Fruit fly (Drosophila melanogaster) whole organism, embryonic: ENCODE data around the gene Irk1.

Experiments used
- Aef1 ChIP-seq: fragments of 200-800 bp; sonication (Bioruptor generic); IDR thresholded peaks from 3 replicates; pipeline ENCODE4 v1.3.6; 2022; ENCODE audit warnings: missing biosample characterization, missing genetic modification characterization
- B-H2 ChIP-seq: fragments of 200-800 bp; sonication (Bioruptor generic); optimal IDR thresholded peaks from 2 replicates; lab custom pipeline; 2018; ENCODE audit warnings: missing biosample characterization, mild to moderate bottlenecking, missing genetic modification characterization
- CG12299 ChIP-seq: fragments of 200-800 bp; sonication (Bioruptor generic); optimal IDR thresholded peaks from 2 replicates; lab custom pipeline; 2018; ENCODE audit warnings: missing biosample characterization, mild to moderate bottlenecking, missing genetic modification characterization
- CG13894 ChIP-seq: fragments of 200-800 bp; sonication (Bioruptor generic); optimal IDR thresholded peaks from 3 replicates; lab custom pipeline; 2018; ENCODE audit warnings: missing biosample characterization, mild to moderate bottlenecking, missing genetic modification characterization, moderate library complexity
- CG15514 ChIP-seq: fragments of 200-800 bp; sonication (Bioruptor generic); optimal IDR thresholded peaks from 3 replicates; lab custom pipeline; 2017; ENCODE audit warnings: missing biosample characterization, missing genetic modification characterization, mild to moderate bottlenecking, moderate library complexity, missing genetic modification reagents
- CG17361 ChIP-seq: fragments of 200-800 bp; sonication (Bioruptor generic); IDR thresholded peaks from 3 replicates; pipeline ENCODE4 v1.3.6; 2022; ENCODE audit warnings: missing biosample characterization, missing genetic modification characterization
- CG17829 ChIP-seq: fragments of 200-800 bp; optimal IDR thresholded peaks from 2 replicates; lab custom pipeline; 2019; ENCODE audit warnings: missing biosample characterization, mild to moderate bottlenecking, missing genetic modification characterization, moderate library complexity
- CG2116 ChIP-seq: fragments of 200-800 bp; sonication (Bioruptor generic); optimal IDR thresholded peaks from 3 replicates; lab custom pipeline; 2018; ENCODE audit warnings: missing biosample characterization, mild to moderate bottlenecking, missing genetic modification characterization
- CG2712 ChIP-seq: fragments of 200-800 bp; optimal IDR thresholded peaks from 3 replicates; lab custom pipeline; 2019; ENCODE audit warnings: missing biosample characterization, mild to moderate bottlenecking, missing genetic modification characterization, moderate library complexity
- CG31365 ChIP-seq: fragments of 200-800 bp; sonication (Bioruptor generic); optimal IDR thresholded peaks from 2 replicates; lab custom pipeline; 2018; ENCODE audit warnings: missing biosample characterization, mild to moderate bottlenecking, missing genetic modification characterization
- CG4707 ChIP-seq: fragments of 200-800 bp; sonication (Bioruptor generic); optimal IDR thresholded peaks from 2 replicates; lab custom pipeline; 2018; ENCODE audit warnings: missing biosample characterization, mild to moderate bottlenecking, missing genetic modification characterization, moderate library complexity
- CG6254 ChIP-seq: fragments of 200-800 bp; sonication (Bioruptor generic); optimal IDR thresholded peaks from 3 replicates; lab custom pipeline; 2017; ENCODE audit warnings: mild to moderate bottlenecking, missing biosample characterization, missing genetic modification reagents, missing genetic modification characterization
- CG7372 ChIP-seq: fragments of 200-800 bp; sonication (Bioruptor generic); IDR thresholded peaks from 2 replicates; pipeline ENCODE4 v1.3.6; 2022; ENCODE audit warnings: missing biosample characterization, missing genetic modification characterization
- CG8478 ChIP-seq: fragments of >200 bp; optimal IDR thresholded peaks from 2 replicates; lab custom pipeline; 2018
- CG9797 ChIP-seq: fragments of 200-800 bp; sonication (Bioruptor generic); optimal IDR thresholded peaks from 3 replicates; lab custom pipeline; 2018; ENCODE audit warnings: missing biosample characterization, mild to moderate bottlenecking, missing genetic modification characterization
- CrebB ChIP-seq: fragments of 200-800 bp; sonication (Bioruptor generic); optimal IDR thresholded peaks from 3 replicates; lab custom pipeline; 2018; ENCODE audit warnings: missing biosample characterization, mild to moderate bottlenecking, missing genetic modification characterization
- Dp ChIP-seq: fragments of 200-800 bp; sonication (Bioruptor generic); optimal IDR thresholded peaks from 2 replicates; lab custom pipeline; 2018; ENCODE audit warnings: missing biosample characterization, mild to moderate bottlenecking, missing genetic modification characterization, moderate library complexity
- NK7.1 ChIP-seq: fragments of 200-800 bp; sonication (Bioruptor generic); optimal IDR thresholded peaks from 3 replicates; lab custom pipeline; 2016; ENCODE audit warnings: missing biosample characterization, missing genetic modification characterization
- Nf-YB ChIP-seq: fragments of 200-800 bp; sonication (Bioruptor generic); optimal IDR thresholded peaks from 3 replicates; lab custom pipeline; 2019; ENCODE audit warnings: missing biosample characterization, mild to moderate bottlenecking, missing genetic modification characterization, moderate library complexity
- Nf-YC ChIP-seq: fragments of 200-800 bp; optimal IDR thresholded peaks from 3 replicates; lab custom pipeline; 2019; ENCODE audit warnings: missing biosample characterization, mild to moderate bottlenecking, missing genetic modification characterization, moderate library complexity
- Opbp ChIP-seq: fragments of 200-800 bp; sonication (Bioruptor generic); IDR thresholded peaks from 3 replicates; pipeline ENCODE4 v1.3.6; 2022; ENCODE audit warnings: missing biosample characterization, missing genetic modification characterization; ENCODE audit not compliant: partially characterized antibody
- Sox100B ChIP-seq: fragments of 200-800 bp; sonication (Bioruptor generic); optimal IDR thresholded peaks from 3 replicates; lab custom pipeline; 2018; ENCODE audit warnings: missing biosample characterization, mild to moderate bottlenecking, missing genetic modification characterization
- Xbp1 ChIP-seq: fragments of 200-800 bp; sonication (Bioruptor generic); optimal IDR thresholded peaks from 3 replicates; lab custom pipeline; 2016; ENCODE audit warnings: missing biosample characterization, mild to moderate bottlenecking, missing genetic modification characterization
- ab ChIP-seq: fragments of 200-800 bp; sonication (Bioruptor generic); optimal IDR thresholded peaks from 2 replicates; lab custom pipeline; 2016; ENCODE audit warnings: missing biosample characterization, missing genetic modification characterization
- abd-A ChIP-seq: fragments of 200-800 bp; sonication (Bioruptor generic); optimal IDR thresholded peaks from 3 replicates; lab custom pipeline; 2019; ENCODE audit warnings: missing biosample characterization, mild to moderate bottlenecking, missing genetic modification characterization, moderate library complexity
- bigmax ChIP-seq: fragments of 200-800 bp; sonication (Bioruptor generic); optimal IDR thresholded peaks from 2 replicates; lab custom pipeline; 2018; ENCODE audit warnings: missing biosample characterization, mild to moderate bottlenecking, missing genetic modification characterization
- bsh ChIP-seq, 2 experiments: fragments of 200-800 bp; sonication (Bioruptor generic); optimal IDR thresholded peaks; 2 replicates each; lab custom pipeline; 2017 to 2018; ENCODE audit warnings: mild to moderate bottlenecking in 2 of 2, missing biosample characterization in 2 of 2, missing genetic modification characterization in 2 of 2, moderate library complexity in 1 of 2
- cas ChIP-seq: fragments of 200-800 bp; sonication (Bioruptor generic); IDR thresholded peaks from 2 replicates; pipeline ENCODE4 v1.3.6; 2022; ENCODE audit warnings: missing biosample characterization, missing genetic modification characterization
- caup ChIP-seq: fragments of 200-800 bp; sonication (Bioruptor generic); optimal IDR thresholded peaks from 3 replicates; lab custom pipeline; 2017; ENCODE audit warnings: missing biosample characterization, mild to moderate bottlenecking, missing genetic modification characterization, moderate library complexity; ENCODE audit not compliant: severe bottlenecking
- chinmo ChIP-seq: fragments of 200-800 bp; sonication (Bioruptor generic); IDR thresholded peaks from 4 replicates; pipeline ENCODE4 v1.3.6; 2022; ENCODE audit warnings: missing biosample characterization, missing genetic modification characterization; ENCODE audit not compliant: partially characterized antibody
- ftz-f1 ChIP-seq: fragments of 200-800 bp; sonication (Bioruptor generic); optimal IDR thresholded peaks from 2 replicates; lab custom pipeline; 2016; ENCODE audit warnings: missing biosample characterization, missing genetic modification characterization
- gro ChIP-seq: fragments of 200-800 bp; sonication (Bioruptor generic); optimal IDR thresholded peaks from 2 replicates; lab custom pipeline; 2016; ENCODE audit warnings: missing biosample characterization, missing genetic modification characterization
- gsb ChIP-seq: fragments of 200-800 bp; sonication (Bioruptor generic); IDR thresholded peaks from 2 replicates; pipeline ENCODE4 v1.3.6; 2022; ENCODE audit warnings: missing biosample characterization, missing genetic modification characterization
- hth ChIP-seq: fragments of >200 bp; optimal IDR thresholded peaks from 2 replicates; lab custom pipeline; 2017; ENCODE audit warnings: inconsistent platforms
- ken ChIP-seq: fragments of 200-800 bp; sonication (Bioruptor generic); IDR thresholded peaks from 3 replicates; pipeline ENCODE4 v1.3.6; 2022; ENCODE audit warnings: missing biosample characterization, missing genetic modification characterization
- nerfin-1 ChIP-seq: fragments of 200-800 bp; sonication (Bioruptor generic); optimal IDR thresholded peaks from 3 replicates; lab custom pipeline; 2019; ENCODE audit warnings: missing biosample characterization, mild to moderate bottlenecking, missing genetic modification characterization, moderate library complexity
- nerfin-2 ChIP-seq: fragments of 200-800 bp; sonication (Bioruptor generic); IDR thresholded peaks from 2 replicates; pipeline ENCODE4 v1.3.6; 2022; ENCODE audit warnings: missing biosample characterization, missing genetic modification characterization; ENCODE audit not compliant: partially characterized antibody
- psq ChIP-seq: fragments of 200-800 bp; sonication (Bioruptor generic); optimal IDR thresholded peaks from 2 replicates; lab custom pipeline; 2017; ENCODE audit warnings: missing biosample characterization, missing genetic modification characterization
- repo ChIP-seq: fragments of 200-800 bp; sonication (Bioruptor generic); optimal IDR thresholded peaks from 2 replicates; lab custom pipeline; 2016; ENCODE audit warnings: missing biosample characterization, missing genetic modification characterization
- scrt ChIP-seq: fragments of 200-800 bp; sonication (Bioruptor generic); optimal IDR thresholded peaks from 2 replicates; lab custom pipeline; 2018; ENCODE audit warnings: missing biosample characterization, mild to moderate bottlenecking, missing genetic modification characterization, moderate library complexity
- sim ChIP-seq: fragments of 200-800 bp; sonication (Bioruptor generic); IDR thresholded peaks from 2 replicates; pipeline ENCODE4 v1.3.6; 2022; ENCODE audit warnings: missing biosample characterization, missing genetic modification characterization
- sisA ChIP-seq: fragments of 200-800 bp; sonication (Bioruptor generic); IDR thresholded peaks from 2 replicates; pipeline ENCODE4 v1.3.6; 2022; ENCODE audit warnings: missing biosample characterization, missing genetic modification characterization
- stwl ChIP-seq: fragments of 200-800 bp; sonication (Bioruptor generic); optimal IDR thresholded peaks from 3 replicates; lab custom pipeline; 2018; ENCODE audit warnings: missing biosample characterization, mild to moderate bottlenecking, missing genetic modification characterization, moderate library complexity
- trem ChIP-seq: fragments of 200-800 bp; optimal IDR thresholded peaks from 3 replicates; lab custom pipeline; 2019; ENCODE audit warnings: missing biosample characterization, mild to moderate bottlenecking, missing genetic modification characterization, moderate library complexity
- unc-4 ChIP-seq: fragments of 200-800 bp; sonication (Bioruptor generic); IDR thresholded peaks from 2 replicates; pipeline ENCODE4 v1.3.6; 2022; ENCODE audit warnings: missing biosample characterization, missing genetic modification characterization; ENCODE audit not compliant: partially characterized antibody
- unpg ChIP-seq: fragments of 200-800 bp; sonication (Bioruptor generic); optimal IDR thresholded peaks from 3 replicates; lab custom pipeline; 2018; ENCODE audit warnings: missing biosample characterization, mild to moderate bottlenecking, missing genetic modification characterization, moderate library complexity
- zen2 ChIP-seq: fragments of 200-800 bp; sonication (Bioruptor generic); IDR thresholded peaks from 3 replicates; pipeline ENCODE4 v1.3.6; 2022; ENCODE audit warnings: missing biosample characterization, missing genetic modification characterization; ENCODE audit not compliant: partially characterized antibody
- zf30C ChIP-seq: fragments of 200-800 bp; sonication (Bioruptor generic); optimal IDR thresholded peaks from 3 replicates; lab custom pipeline; 2018; ENCODE audit warnings: missing biosample characterization, mild to moderate bottlenecking, missing genetic modification characterization

Irk1 gene

DNA sequence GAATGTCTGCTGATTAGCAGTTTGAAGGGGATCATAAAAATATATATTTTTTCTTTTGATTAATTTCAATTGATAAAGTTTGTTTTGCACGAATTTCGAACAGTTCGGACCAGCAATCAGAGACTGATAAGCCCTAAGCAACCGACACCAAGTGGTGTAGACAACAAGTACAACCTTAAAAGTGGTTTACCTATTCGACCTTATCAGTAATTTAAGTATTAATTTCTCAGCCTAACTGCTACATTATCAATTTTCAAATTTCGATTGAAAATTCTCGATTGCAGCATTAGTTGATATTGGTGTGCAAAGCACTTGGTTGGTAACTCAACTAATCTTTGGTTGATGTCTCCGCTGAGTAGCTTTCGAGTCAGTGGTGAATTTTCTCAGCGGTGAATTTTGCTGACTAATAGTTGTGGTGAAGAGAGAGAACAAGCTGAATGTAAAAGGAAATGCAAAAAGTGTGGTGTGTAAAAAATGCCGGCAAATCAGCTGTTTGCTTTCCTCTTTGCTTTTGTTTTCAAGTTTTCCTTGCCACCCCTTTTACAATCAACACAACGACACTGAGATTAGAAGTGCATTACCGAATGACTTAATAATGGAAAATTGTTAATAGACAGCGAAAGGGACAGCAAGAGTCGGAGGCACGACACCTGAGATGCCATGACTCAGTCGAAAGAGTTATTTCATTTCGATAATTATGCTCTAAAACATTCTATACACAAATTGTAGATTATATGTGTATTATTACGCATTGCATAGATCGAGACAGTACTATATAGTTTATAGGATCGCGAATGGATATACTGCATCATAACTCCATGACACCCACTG, 46.7 kb downstream of the Irk1 start (continued):
- TF ChIP-seq sisA: no peak
- no peak for TF ChIP-seq CG8478
- peak; percentile 20 for TF ChIP-seq CG9797
- TF ChIP-seq Nf-YB (GFP tag; lab: Kevin White, UChicago): peak; percentile 23
- TF ChIP-seq nerfin-1 (tag; lab: Kevin White, UChicago): peak; percentile 37
- no peak for TF ChIP-seq bigmax
- no peak for TF ChIP-seq hth
- no peak for TF ChIP-seq ab (GFP tag; lab: Kevin White, UChicago)
- no peak for TF ChIP-seq sim (GFP tag; lab: Robert Waterston, UW)
- TF ChIP-seq gsb (GFP tag; lab: Robert Waterston, UW): no peak
- peak; percentile 83 for TF ChIP-seq stwl
- TF ChIP-seq zf30C (GFP tag; lab: Kevin White, UChicago): no peak
- no peak for TF ChIP-seq cas (GFP tag; lab: Robert Waterston, UW)
- TF ChIP-seq bsh (GFP tag; optimal IDR thresholded peaks at IDR 0.05; lab: Kevin White, UChicago): peak in 1 of 2 experiments; percentile 6
- peak; percentile 30; the same call in 1 of the 3 replicates for TF ChIP-seq Opbp
- TF ChIP-seq gro (GFP tag; lab: Kevin White, UChicago): peak; percentile 51
- peak; percentile 22 for TF ChIP-seq B-H2 (GFP tag; lab: Kevin White, UChicago)
- peak; percentile 13 for TF ChIP-seq CG31365 (tag; lab: Kevin White, UChicago)
- no peak for TF ChIP-seq CG7372 (GFP tag; lab: Robert Waterston, UW)
- TF ChIP-seq unpg (GFP tag; lab: Kevin White, UChicago): no peak
- peak; percentile 95 for TF ChIP-seq Dp (GFP tag; lab: Kevin White, UChicago)
- TF ChIP-seq CG6254 (GFP tag; lab: Kevin White, UChicago): no peak
- TF ChIP-seq Xbp1 (GFP tag; lab: Kevin White, UChicago): no peak
- TF ChIP-seq CG17361: no peak
- TF ChIP-seq NK7.1 (GFP tag; lab: Kevin White, UChicago): no peak
- TF ChIP-seq Aef1 (GFP tag; lab: Robert Waterston, UW): no peak
- TF ChIP-seq chinmo (GFP tag; lab: Robert Waterston, UW): peak; percentile 81; the same call in 2 of the 4 replicates
- peak; percentile 11; the same call in 1 of the 3 replicates for TF ChIP-seq zen2 (GFP tag; lab: Robert Waterston, UW)
- TF ChIP-seq psq: peak; percentile 24
- TF ChIP-seq Sox100B (GFP tag; lab: Kevin White, UChicago): no peak
- TF ChIP-seq CG2712 (tag; lab: Kevin White, UChicago): peak; percentile 24
- peak; percentile 54; the same call in 1 of the 2 replicates for TF ChIP-seq unc-4
- 0 out of 2 replicates have a peak, but pooled peaks have one; percentile 26 for TF ChIP-seq nerfin-2 (GFP tag; lab: Robert Waterston, UW)
- peak; percentile 12 for TF ChIP-seq Nf-YC (tag; lab: Kevin White, UChicago)
- peak; percentile 12 for TF ChIP-seq CG4707 (GFP tag; lab: Kevin White, UChicago)
- TF ChIP-seq ken (GFP tag; lab: Robert Waterston, UW): no peak
- no peak for TF ChIP-seq CG12299
- peak; percentile 13 for TF ChIP-seq CrebB (tag; lab: Kevin White, UChicago)
- no peak for TF ChIP-seq repo (GFP tag; lab: Kevin White, UChicago)
- TF ChIP-seq scrt: peak; percentile 40
- TF ChIP-seq CG17829 (tag; lab: Kevin White, UChicago): peak; percentile 43
- peak; percentile 31 for TF ChIP-seq ftz-f1
- TF ChIP-seq abd-A (tag; lab: Kevin White, UChicago): peak; percentile 83
- peak; percentile 64 for TF ChIP-seq CG15514
- TF ChIP-seq CG13894 (tag; lab: Kevin White, UChicago): peak; percentile 47
- TF ChIP-seq caup (GFP tag; lab: Kevin White, UChicago): peak; percentile 28
- peak; percentile 65 for TF ChIP-seq trem (tag; lab: Kevin White, UChicago)
- TF ChIP-seq CG2116: peak; percentile 88
